Worm (Caenorhabditis elegans): ENCODE data around the gene K01A12.3.

K01A12.3 gene

DNA sequence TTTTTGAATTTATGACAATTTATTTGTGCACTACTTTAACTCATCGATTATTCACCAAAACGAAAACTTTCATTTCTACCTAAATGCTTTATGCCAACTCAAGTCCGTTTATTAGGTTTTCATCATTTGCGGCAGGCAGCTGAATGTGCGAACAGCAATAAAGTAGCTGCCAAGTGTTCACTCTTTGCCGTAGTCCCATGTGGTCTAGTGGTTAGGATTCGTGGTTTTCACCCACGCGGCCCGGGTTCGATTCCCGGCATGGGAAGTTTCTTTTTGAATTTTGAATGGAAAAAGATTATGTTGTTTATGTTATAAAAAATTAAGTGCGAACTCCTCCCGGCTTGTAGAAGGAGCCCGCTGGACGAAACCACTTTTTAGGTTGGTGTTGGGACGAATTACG is 21.3 kb upstream of the K01A12.3 start (continued):
- TF ChIP-seq Y53F4B.3 (GFP tag; IDR thresholded peaks at IDR 0.05) (no peak), rpc-1 (optimal IDR thresholded peaks at IDR 0.05) (peak; percentile 94), rpc-1 (tag; optimal IDR thresholded peaks at IDR 0.05) (peak; percentile 92), cebp-2 (GFP tag; IDR thresholded peaks at IDR 0.05) (peak; percentile 87; the same call in 1 of the 2 replicates), ceh-79 (tag; optimal IDR thresholded peaks at IDR 0.05) (peak; percentile 56), lag-1 (GFP tag; IDR thresholded peaks at IDR 0.05) (no peak), hmg-20 (GFP tag; IDR thresholded peaks at IDR 0.05) (peak; percentile 81), ztf-6 (GFP tag; IDR thresholded peaks at IDR 0.05) (0 out of 2 replicates have a peak, but pooled peaks have one; percentile 61), sea-2 (GFP tag; IDR thresholded peaks at IDR 0.05) (no peak), xnd-1 (tag; optimal IDR thresholded peaks at IDR 0.05) (no peak), ztf-25 (GFP tag; IDR thresholded peaks at IDR 0.05) (peak; percentile 86), let-526 (GFP tag; IDR thresholded peaks at IDR 0.05) (0 out of 2 replicates have a peak, but pooled peaks have one; percentile 19), ets-4 (GFP tag; optimal IDR thresholded peaks at IDR 0.05) (no peak), nhr-179 (tag; optimal IDR thresholded peaks at IDR 0.05) (no peak), lin-40 (tag; optimal IDR thresholded peaks at IDR 0.05) (peak; percentile 56), nfya-2 (GFP tag; IDR thresholded peaks at IDR 0.05) (no peak), repo-1 (tag; optimal IDR thresholded peaks at IDR 0.05) (peak; percentile 33), mel-28 (tag; optimal IDR thresholded peaks at IDR 0.05; ENCODE audit: borderline replicate concordance) (no peak), rcor-1 (GFP tag; IDR thresholded peaks at IDR 0.05) (peak; percentile 65), F37B4.10 (GFP tag; IDR thresholded peaks at IDR 0.05) (0 out of 2 replicates have a peak, but pooled peaks have one; percentile 17), madf-10 (tag; optimal IDR thresholded peaks at IDR 0.05) (peak; percentile 65), T07F8.4 (tag; optimal IDR thresholded peaks at IDR 0.05) (peak; percentile 66), lsl-1 (GFP tag; optimal IDR thresholded peaks at IDR 0.05) (peak; percentile 18), lin-26 (GFP tag; IDR thresholded peaks at IDR 0.05) (peak; percentile 92), Y67H2A.10 (GFP tag; conservative IDR thresholded peaks at IDR 0.05) (no peak), F57A8.1 (GFP tag; optimal IDR thresholded peaks at IDR 0.05) (no peak), snpc-1.1 (tag; optimal IDR thresholded peaks at IDR 0.05; ENCODE audit: insufficient read depth) (peak; percentile 55), ztf-26 (tag; optimal IDR thresholded peaks at IDR 0.05) (peak; percentile 65), hrde-1 (tag; optimal IDR thresholded peaks at IDR 0.05; ENCODE audit: borderline replicate concordance) (no peak), Y53G8AR.9 (GFP tag; conservative IDR thresholded peaks at IDR 0.05) (0 out of 2 replicates have a peak, but pooled peaks have one; percentile 45), dox-1 (GFP tag; IDR thresholded peaks at IDR 0.05) (peak; percentile 78), ama-1 (optimal IDR thresholded peaks at IDR 0.05) (no peak), ama-1 (GFP tag; optimal IDR thresholded peaks at IDR 0.05) (peak; percentile 86 to 92), hlh-12 (tag; optimal IDR thresholded peaks at IDR 0.05) (no peak), ztf-3 (GFP tag; optimal IDR thresholded peaks at IDR 0.05) (no peak), him-1 (tag; optimal IDR thresholded peaks at IDR 0.05) (peak; percentile 89), C17E4.6 (GFP tag; IDR thresholded peaks at IDR 0.05) (no peak), cebp-1 (GFP tag; IDR thresholded peaks at IDR 0.05) (0 out of 2 replicates have a peak, but pooled peaks have one; percentile 46), cebp-1 (tag; optimal IDR thresholded peaks at IDR 0.05) (peak; percentile 63), F55B11.4 (tag; optimal IDR thresholded peaks at IDR 0.05; ENCODE audit: borderline replicate concordance, insufficient read depth) (no peak), Y95B8A.8 (GFP tag; IDR thresholded peaks at IDR 0.05) (peak; percentile 66), F23B12.7 (tag; optimal IDR thresholded peaks at IDR 0.05; ENCODE audit: insufficient read depth) (peak; percentile 44), snpc-1.3 (tag; optimal IDR thresholded peaks at IDR 0.05; ENCODE audit: insufficient read depth) (peak; percentile 78), attf-5 (GFP tag; optimal IDR thresholded peaks at IDR 0.05) (peak; percentile 66), fkh-3 (tag; optimal IDR thresholded peaks at IDR 0.05) (peak; percentile 80), F39B2.1 (GFP tag; IDR thresholded peaks at IDR 0.05) (no peak), B0035.1 (tag; optimal IDR thresholded peaks at IDR 0.05) (no peak), dpff-1 (tag; optimal IDR thresholded peaks at IDR 0.05) (no peak), K11D2.4 (GFP tag; IDR thresholded peaks at IDR 0.05) (0 out of 2 replicates have a peak, but pooled peaks have one; percentile 29)

Measured in whole organism, young adult.